Fruit fly (Drosophila melanogaster): ENCODE measurements around the gene Elp4.

Gene Elp4

dm6 chr2L:5505130-5505529 is 18.8 kb upstream of the Elp4 start:
- no peak for TF ChIP-seq CG17801 (GFP tag; optimal IDR thresholded peaks at IDR 0.05; ENCODE audit: partially characterized antibody)

- TF ChIP-seq CG17801 (GFP tag; optimal IDR thresholded peaks at IDR 0.05; ENCODE audit: partially characterized antibody): no peak
Observed at dm6 chr2L:5507082-5507481, 16.9 kb upstream of the Elp4 start.

- no peak for TF ChIP-seq CG17801 (GFP tag; optimal IDR thresholded peaks at IDR 0.05; ENCODE audit: partially characterized antibody)
Observed at dm6 chr2L:5507823-5508438, 16.0 kb upstream of the Elp4 start.

- TF ChIP-seq CG17801 (GFP tag; optimal IDR thresholded peaks at IDR 0.05; ENCODE audit: partially characterized antibody): no peak
Observed at dm6 chr2L:5514946-5515345, 9.0 kb upstream of the Elp4 start.

- TF ChIP-seq CG17801 (GFP tag; optimal IDR thresholded peaks at IDR 0.05; ENCODE audit: partially characterized antibody): no peak
Observed at dm6 chr2L:5517393-5517792, 6.5 kb upstream of the Elp4 start, which contains the start of gene CG14020. Gene CG14020, plus strand, starts transcription at chr2L:5517737.

dm6 chr2L:5519846-5520384 is 4.0 kb upstream of the Elp4 start, which contains the start of the genes CG7382 and cl:
Gene CG7382, minus strand, starts transcription at chr2L:5519896.
Gene cl, plus strand, starts transcription at chr2L:5520135.
- TF ChIP-seq CG17801 (GFP tag; optimal IDR thresholded peaks at IDR 0.05; ENCODE audit: partially characterized antibody): no peak

- no peak for TF ChIP-seq CG17801 (GFP tag; optimal IDR thresholded peaks at IDR 0.05; ENCODE audit: partially characterized antibody)
Observed at dm6 chr2L:5520757-5521156, 3.2 kb upstream of the Elp4 start.

- no peak for TF ChIP-seq CG17801 (GFP tag; optimal IDR thresholded peaks at IDR 0.05; ENCODE audit: partially characterized antibody)
Observed at dm6 chr2L:5525723-5526122, 1.8 kb downstream of the Elp4 start, which contains the start of gene Cap-D3. Gene Cap-D3, plus strand, starts transcription at chr2L:5525905.

- no peak for TF ChIP-seq CG17801 (GFP tag; optimal IDR thresholded peaks at IDR 0.05; ENCODE audit: partially characterized antibody)
Observed at dm6 chr2L:5526738-5527137, 2.8 kb downstream of the Elp4 start, which contains the start of gene Cox11. Gene Cox11, plus strand, starts transcription at chr2L:5526957.

- no peak for TF ChIP-seq CG17801 (GFP tag; optimal IDR thresholded peaks at IDR 0.05; ENCODE audit: partially characterized antibody)
Observed at dm6 chr2L:5527861-5528260, 3.9 kb downstream of the Elp4 start, which contains the start of gene CG31915. Gene CG31915, plus strand, starts transcription at chr2L:5528123.

- TF ChIP-seq CG17801 (GFP tag; optimal IDR thresholded peaks at IDR 0.05; ENCODE audit: partially characterized antibody): no peak
Observed at dm6 chr2L:5532061-5532460, 8.1 kb downstream of the Elp4 start, which contains the start of gene Coq6. Gene Coq6, minus strand, starts transcription at chr2L:5532223.

dm6 chr2L:5536658-5537057 is 12.7 kb downstream of the Elp4 start, which contains the start of gene tomb:
Gene tomb, minus strand, starts transcription at chr2L:5536758.
- no peak for TF ChIP-seq CG17801 (GFP tag; optimal IDR thresholded peaks at IDR 0.05; ENCODE audit: partially characterized antibody)

dm6 chr2L:5537063-5537462 is 13.1 kb downstream of the Elp4 start:
- TF ChIP-seq CG17801 (GFP tag; optimal IDR thresholded peaks at IDR 0.05; ENCODE audit: partially characterized antibody): no peak

- no peak for TF ChIP-seq CG17801 (GFP tag; optimal IDR thresholded peaks at IDR 0.05; ENCODE audit: partially characterized antibody)
Observed at dm6 chr2L:5539034-5539433, 15.1 kb downstream of the Elp4 start, which contains the start of gene CG14015. Gene CG14015, minus strand, starts transcription at chr2L:5539196.

dm6 chr2L:5541935-5542685 is 18.2 kb downstream of the Elp4 start, which contains the start of the genes Hel25E and Lam:
Gene Hel25E, minus strand, starts transcription at chr2L:5542314.
Gene Lam, plus strand, starts transcription at chr2L:5542480.
- no peak for TF ChIP-seq CG17801 (GFP tag; optimal IDR thresholded peaks at IDR 0.05; ENCODE audit: partially characterized antibody)

Data from ovary, adult (tissue).